Fruit fly (Drosophila melanogaster) whole organism, embryonic: Measurements from ENCODE around the gene IRSp53.
A peak's percentile ranks its signal among the peaks of the same experiment; 100 is the strongest.

Source experiments
- CG11504 ChIP-seq: fragments of 200-800 bp; sonication (Bioruptor generic); optimal IDR thresholded peaks from 3 replicates; lab custom pipeline; 2019; ENCODE audit warnings: missing biosample characterization, mild to moderate bottlenecking, missing genetic modification characterization, moderate library complexity
- CG11696 ChIP-seq: fragments of 200-800 bp; sonication (Bioruptor generic); IDR thresholded peaks from 2 replicates; pipeline ENCODE4 v1.3.6; 2022; ENCODE audit warnings: missing biosample characterization, missing genetic modification characterization
- CG12744 ChIP-seq: fragments of 200-800 bp; sonication (Bioruptor generic); optimal IDR thresholded peaks from 2 replicates; lab custom pipeline; 2016; ENCODE audit warnings: missing biosample characterization, missing genetic modification characterization
- CG13775 ChIP-seq: fragments of 200-800 bp; sonication (Bioruptor generic); optimal IDR thresholded peaks from 3 replicates; lab custom pipeline; 2017; ENCODE audit warnings: missing biosample characterization, mild to moderate bottlenecking, missing genetic modification characterization
- CG14710 ChIP-seq: fragments of 200-800 bp; sonication (Bioruptor generic); optimal IDR thresholded peaks from 3 replicates; lab custom pipeline; 2019; ENCODE audit warnings: missing biosample characterization, mild to moderate bottlenecking, missing genetic modification characterization, moderate library complexity
- CG15269 ChIP-seq: fragments of 200-800 bp; sonication (Bioruptor generic); optimal IDR thresholded peaks from 2 replicates; lab custom pipeline; 2018; ENCODE audit warnings: missing biosample characterization, mild to moderate bottlenecking, missing genetic modification characterization, moderate library complexity
- CG15479 ChIP-seq: fragments of 200-800 bp; sonication (Bioruptor generic); optimal IDR thresholded peaks from 3 replicates; lab custom pipeline; 2019; ENCODE audit warnings: missing biosample characterization, mild to moderate bottlenecking, missing genetic modification characterization, moderate library complexity
- CG17829 ChIP-seq: fragments of 200-800 bp; optimal IDR thresholded peaks from 2 replicates; lab custom pipeline; 2019; ENCODE audit warnings: missing biosample characterization, mild to moderate bottlenecking, missing genetic modification characterization, moderate library complexity
- CG18262 ChIP-seq: fragments of 200-800 bp; optimal IDR thresholded peaks from 3 replicates; lab custom pipeline; 2019; ENCODE audit warnings: missing biosample characterization, mild to moderate bottlenecking, missing genetic modification characterization, moderate library complexity
- CG18764 ChIP-seq: fragments of 200-800 bp; sonication (Bioruptor generic); optimal IDR thresholded peaks from 3 replicates; lab custom pipeline; 2016; ENCODE audit warnings: missing biosample characterization, missing genetic modification characterization
- CG2199 ChIP-seq: fragments of 200-800 bp; sonication (Bioruptor generic); IDR thresholded peaks from 3 replicates; pipeline ENCODE4 v1.3.6; 2022; ENCODE audit warnings: missing biosample characterization, missing genetic modification characterization
- CG2712 ChIP-seq: fragments of 200-800 bp; optimal IDR thresholded peaks from 3 replicates; lab custom pipeline; 2019; ENCODE audit warnings: missing biosample characterization, mild to moderate bottlenecking, missing genetic modification characterization, moderate library complexity
- CG3726 ChIP-seq: fragments of 200-800 bp; sonication (Bioruptor generic); IDR thresholded peaks from 3 replicates; pipeline ENCODE4, ENCODE4 v1.3.6; 2022; ENCODE audit warnings: missing biosample characterization, missing genetic modification characterization
- CG3847 ChIP-seq: fragments of 200-800 bp; sonication (Bioruptor generic); IDR thresholded peaks from 2 replicates; pipeline ENCODE4 v1.3.6; 2022; ENCODE audit warnings: missing biosample characterization, missing genetic modification characterization
- CG4424 ChIP-seq: fragments of 200-800 bp; sonication (Bioruptor generic); optimal IDR thresholded peaks from 3 replicates; lab custom pipeline; 2016; ENCODE audit warnings: missing biosample characterization, missing genetic modification characterization
- CG6254 ChIP-seq: fragments of 200-800 bp; sonication (Bioruptor generic); optimal IDR thresholded peaks from 3 replicates; lab custom pipeline; 2017; ENCODE audit warnings: mild to moderate bottlenecking, missing biosample characterization, missing genetic modification reagents, missing genetic modification characterization
- D ChIP-seq, 2 experiments: fragments of 200-800 bp in 1 of 2; fragments of >200 bp in 1 of 2; sonication (Bioruptor generic) in 1 of 2; optimal IDR thresholded peaks; 2 replicates in 1 of 2; 3 replicates in 1 of 2; lab custom pipeline; 2017; ENCODE audit warnings: mild to moderate bottlenecking in 1 of 2, missing biosample characterization in 1 of 2, missing genetic modification characterization in 1 of 2, missing genetic modification reagents in 1 of 2
- HHEX ChIP-seq: fragments of 200-800 bp; sonication (Bioruptor generic); optimal IDR thresholded peaks from 3 replicates; lab custom pipeline; 2017; ENCODE audit warnings: missing biosample characterization, mild to moderate bottlenecking, missing genetic modification characterization, missing genetic modification reagents
- HLH3B ChIP-seq: fragments of 200-800 bp; sonication (Bioruptor generic); IDR thresholded peaks from 2 replicates; pipeline ENCODE4 v1.3.6; 2022; ENCODE audit warnings: missing biosample characterization, missing genetic modification characterization
- Hand ChIP-seq: fragments of 200-800 bp; sonication (Bioruptor generic); optimal IDR thresholded peaks from 2 replicates; lab custom pipeline; 2017; ENCODE audit warnings: mild to moderate bottlenecking, missing biosample characterization, missing genetic modification reagents, missing genetic modification characterization
- Hr3 ChIP-seq: fragments of 200-800 bp; sonication (Bioruptor generic); optimal IDR thresholded peaks from 3 replicates; lab custom pipeline; 2016; ENCODE audit warnings: missing biosample characterization, missing genetic modification characterization
- Hr51 ChIP-seq, 2 experiments: fragments of 200-800 bp; sonication (Bioruptor generic); optimal IDR thresholded peaks; 2 replicates in 1 of 2; 3 replicates in 1 of 2; lab custom pipeline; 2016 to 2018; ENCODE audit warnings: missing biosample characterization in 2 of 2, missing genetic modification characterization in 2 of 2, mild to moderate bottlenecking in 1 of 2, moderate library complexity in 1 of 2
- Kr ChIP-seq: fragments of 200-800 bp; sonication (Bioruptor generic); optimal IDR thresholded peaks from 2 replicates; lab custom pipeline; 2017; ENCODE audit warnings: missing biosample characterization, mild to moderate bottlenecking, missing genetic modification characterization
- NfI ChIP-seq: fragments of 200-800 bp; sonication (Bioruptor generic); optimal IDR thresholded peaks from 3 replicates; lab custom pipeline; 2018; ENCODE audit warnings: missing biosample characterization, mild to moderate bottlenecking, missing genetic modification characterization, moderate library complexity
- Oli ChIP-seq: fragments of 200-800 bp; sonication (Bioruptor generic); optimal IDR thresholded peaks from 2 replicates; lab custom pipeline; 2018; ENCODE audit warnings: missing biosample characterization, mild to moderate bottlenecking, missing genetic modification characterization, moderate library complexity
- Sox102F ChIP-seq: fragments of 200-800 bp; sonication (Bioruptor generic); optimal IDR thresholded peaks from 2 replicates; lab custom pipeline; 2018; ENCODE audit warnings: missing biosample characterization, mild to moderate bottlenecking, missing genetic modification characterization, moderate library complexity
- Tbp ChIP-seq: fragments of >200 bp; optimal IDR thresholded peaks from 2 replicates; lab custom pipeline; 2018; ENCODE audit warnings: missing biosample characterization, missing genetic modification characterization
- Vsx1 ChIP-seq: fragments of 200-800 bp; sonication (Bioruptor generic); optimal IDR thresholded peaks from 2 replicates; lab custom pipeline; 2017; ENCODE audit warnings: missing biosample characterization, mild to moderate bottlenecking, missing genetic modification characterization, missing genetic modification reagents
- Xbp1 ChIP-seq: fragments of 200-800 bp; sonication (Bioruptor generic); optimal IDR thresholded peaks from 3 replicates; lab custom pipeline; 2016; ENCODE audit warnings: missing biosample characterization, mild to moderate bottlenecking, missing genetic modification characterization
- amos ChIP-seq: fragments of 200-800 bp; sonication (Bioruptor generic); IDR thresholded peaks from 2 replicates; pipeline ENCODE4 v1.3.6; 2022; ENCODE audit warnings: missing biosample characterization, missing genetic modification characterization; ENCODE audit not compliant: partially characterized antibody
- chif ChIP-seq, 2 experiments: fragments of 200-800 bp; sonication (Bioruptor generic); optimal IDR thresholded peaks; 3 replicates each; lab custom pipeline; 2016; ENCODE audit warnings: missing biosample characterization in 2 of 2, missing genetic modification characterization in 2 of 2
- ci ChIP-seq: fragments of 200-800 bp; sonication (Bioruptor generic); IDR thresholded peaks from 3 replicates; pipeline ENCODE4 v1.3.6; 2022; ENCODE audit warnings: missing biosample characterization, missing genetic modification characterization
- dmrt11E ChIP-seq: fragments of 200-800 bp; sonication (Bioruptor generic); optimal IDR thresholded peaks from 3 replicates; lab custom pipeline; 2018; ENCODE audit warnings: missing biosample characterization, mild to moderate bottlenecking, missing genetic modification characterization, moderate library complexity
- en ChIP-seq: fragments of 200-800 bp; sonication (Bioruptor generic); optimal IDR thresholded peaks from 2 replicates; lab custom pipeline; 2016; ENCODE audit warnings: missing biosample characterization, missing genetic modification characterization
- ftz-f1 ChIP-seq: fragments of 200-800 bp; sonication (Bioruptor generic); optimal IDR thresholded peaks from 2 replicates; lab custom pipeline; 2016; ENCODE audit warnings: missing biosample characterization, missing genetic modification characterization
- nau ChIP-seq: fragments of 200-800 bp; sonication (Bioruptor generic); optimal IDR thresholded peaks from 3 replicates; lab custom pipeline; 2017; ENCODE audit warnings: missing biosample characterization, mild to moderate bottlenecking, missing genetic modification characterization, missing genetic modification reagents
- nom ChIP-seq: fragments of 200-800 bp; sonication (Bioruptor generic); optimal IDR thresholded peaks from 2 replicates; lab custom pipeline; 2017; ENCODE audit warnings: missing biosample characterization, missing genetic modification characterization, mild to moderate bottlenecking, moderate library complexity, missing genetic modification reagents
- odd ChIP-seq: fragments of 200-800 bp; sonication (Bioruptor generic); optimal IDR thresholded peaks from 2 replicates; lab custom pipeline; 2017; ENCODE audit warnings: missing biosample characterization, mild to moderate bottlenecking, missing genetic modification characterization
- onecut ChIP-seq: fragments of 200-800 bp; sonication (Bioruptor generic); IDR thresholded peaks from 2 replicates; pipeline ENCODE4 v1.3.6; 2022; ENCODE audit warnings: missing biosample characterization, missing genetic modification characterization
- pfk ChIP-seq: fragments of 200-800 bp; sonication (Bioruptor generic); optimal IDR thresholded peaks from 2 replicates; lab custom pipeline; 2018; ENCODE audit warnings: missing biosample characterization, mild to moderate bottlenecking, missing genetic modification characterization, moderate library complexity
- phol ChIP-seq: fragments of 200-800 bp; sonication (Bioruptor generic); optimal IDR thresholded peaks from 3 replicates; lab custom pipeline; 2018; ENCODE audit warnings: missing biosample characterization, mild to moderate bottlenecking, missing genetic modification characterization, moderate library complexity
- prd ChIP-seq, 3 experiments: fragments of >200 bp in 2 of 3; fragments of 200-800 bp in 1 of 3; sonication (Bioruptor generic) in 1 of 3; optimal IDR thresholded peaks in 2 of 3; IDR thresholded peaks in 1 of 3; 2 replicates in 2 of 3; 3 replicates in 1 of 3; pipeline versions ENCODE4 v1.3.6 to Lab custom; 2017 to 2022; ENCODE audit warnings: missing biosample characterization in 1 of 3, missing genetic modification characterization in 1 of 3
- ranshi ChIP-seq: fragments of 200-800 bp; sonication (Bioruptor generic); IDR thresholded peaks from 2 replicates; pipeline ENCODE4 v1.3.6; 2022; ENCODE audit warnings: missing biosample characterization, missing genetic modification characterization
- rib ChIP-seq: fragments of 200-800 bp; sonication (Bioruptor generic); IDR thresholded peaks from 2 replicates; pipeline ENCODE4 v1.3.6; 2022; ENCODE audit warnings: missing biosample characterization, missing genetic modification characterization
- sc ChIP-seq, 3 experiments: fragments of >200 bp in 2 of 3; fragments of 200-800 bp in 1 of 3; sonication (Bioruptor generic) in 1 of 3; optimal IDR thresholded peaks; 2 replicates in 2 of 3; 3 replicates in 1 of 3; lab custom pipeline; 2017; ENCODE audit warnings: mild to moderate bottlenecking in 1 of 3, missing biosample characterization in 1 of 3, missing genetic modification characterization in 1 of 3, missing genetic modification reagents in 1 of 3
- tap ChIP-seq: fragments of 200-800 bp; optimal IDR thresholded peaks from 3 replicates; lab custom pipeline; 2019; ENCODE audit warnings: missing biosample characterization, mild to moderate bottlenecking, missing genetic modification characterization, moderate library complexity

IRSp53 gene

dm6 chr3L:11148478-11149251, 12.8 kb downstream of the IRSp53 start (continued):
- no peak for TF ChIP-seq Vsx1
- TF ChIP-seq HLH3B: 0 out of 2 replicates have a peak, but pooled peaks have one; percentile 34
- peak; percentile 56 for TF ChIP-seq CG6254 (GFP tag; lab: Kevin White, UChicago)
- TF ChIP-seq CG11504 (tag; lab: Kevin White, UChicago): peak; percentile 74
- no peak for TF ChIP-seq Hand (GFP tag; lab: Kevin White, UChicago)
- no peak for TF ChIP-seq CG12744 (GFP tag; lab: Kevin White, UChicago)
- TF ChIP-seq nom (GFP tag; lab: Kevin White, UChicago): peak; percentile 71
- TF ChIP-seq Kr (GFP tag; lab: Kevin White, UChicago): no peak
- TF ChIP-seq CG4424 (GFP tag; lab: Kevin White, UChicago): peak; percentile 47
- TF ChIP-seq Xbp1 (GFP tag; lab: Kevin White, UChicago): peak; percentile 37
- TF ChIP-seq onecut (GFP tag; lab: Robert Waterston, UW): no peak; the same call in 1 of the 2 replicates
- no peak for TF ChIP-seq prd (optimal IDR thresholded peaks at IDR 0.05; lab: Kevin White, UChicago)
- peak; percentile 56; the same call in 2 of the 3 replicates for TF ChIP-seq prd (GFP tag; IDR thresholded peaks at IDR 0.05; lab: Robert Waterston, UW)
- TF ChIP-seq CG15269: peak; percentile 16
- TF ChIP-seq tap: peak; percentile 42
- peak; percentile 53 for TF ChIP-seq Oli (tag; lab: Kevin White, UChicago)
- TF ChIP-seq CG18764 (GFP tag; lab: Kevin White, UChicago): peak; percentile 30
- TF ChIP-seq CG3847 (GFP tag; lab: Robert Waterston, UW): 0 out of 2 replicates have a peak, but pooled peaks have one; percentile 14
- TF ChIP-seq en (GFP tag; lab: Kevin White, UChicago): no peak
- peak; percentile 70 for TF ChIP-seq CG2712
- TF ChIP-seq Tbp: no peak
- TF ChIP-seq Sox102F (GFP tag; lab: Kevin White, UChicago): peak; percentile 67
- TF ChIP-seq Hr3: peak; percentile 27
- no peak for TF ChIP-seq CG13775 (GFP tag; lab: Kevin White, UChicago)
- no peak for TF ChIP-seq CG3726 (GFP tag; lab: Robert Waterston, UW)
- TF ChIP-seq chif (GFP tag; optimal IDR thresholded peaks at IDR 0.05; lab: Kevin White, UChicago): peak in 1 of 2 experiments; percentile 2
- no peak for TF ChIP-seq CG15479 (GFP tag; lab: Kevin White, UChicago)
- peak; percentile 78 for TF ChIP-seq ci (GFP tag; lab: Robert Waterston, UW)
- peak; percentile 62 for TF ChIP-seq CG14710 (tag; lab: Kevin White, UChicago)
- peak; percentile 15 for TF ChIP-seq odd (GFP tag; lab: Kevin White, UChicago)
- peak; percentile 70 for TF ChIP-seq CG18262
- TF ChIP-seq nau (GFP tag; lab: Kevin White, UChicago): peak; percentile 38
- no peak for TF ChIP-seq pfk (GFP tag; lab: Kevin White, UChicago)
- TF ChIP-seq dmrt11E (tag; lab: Kevin White, UChicago): peak; percentile 24
- TF ChIP-seq ftz-f1: no peak
- TF ChIP-seq CG17829 (tag; lab: Kevin White, UChicago): peak; percentile 51
- peak; percentile 35 for TF ChIP-seq HHEX (GFP tag; lab: Kevin White, UChicago)
- no peak for TF ChIP-seq sc (optimal IDR thresholded peaks at IDR 0.05; lab: Kevin White, UChicago)
- peak; percentile 41 for TF ChIP-seq sc (GFP tag; optimal IDR thresholded peaks at IDR 0.05; lab: Kevin White, UChicago)
- peak; percentile 20 for TF ChIP-seq NfI
- no peak for TF ChIP-seq amos
- TF ChIP-seq Hr51 (GFP tag; optimal IDR thresholded peaks at IDR 0.05; lab: Kevin White, UChicago): peak in 1 of 2 experiments; percentile 65
- peak; percentile 65 for TF ChIP-seq phol (tag; lab: Kevin White, UChicago)
- TF ChIP-seq CG11696 (GFP tag; lab: Robert Waterston, UW): no peak
- no peak for TF ChIP-seq rib (GFP tag; lab: Robert Waterston, UW)
- no peak for TF ChIP-seq CG2199 (GFP tag; lab: Robert Waterston, UW)
- 0 out of 2 replicates have a peak, but pooled peaks have one; percentile 35 for TF ChIP-seq ranshi (GFP tag; lab: Robert Waterston, UW)
- TF ChIP-seq D (optimal IDR thresholded peaks at IDR 0.05; lab: Kevin White, UChicago): no peak
- TF ChIP-seq D (GFP tag; optimal IDR thresholded peaks at IDR 0.05; lab: Kevin White, UChicago): peak; percentile 48
